Worm (Caenorhabditis elegans) whole organism, midembryonic: ENCODE results near the gene C54D10.9.

ENCODE experiments used
- flt-1 ChIP-seq: fragments of 200-800 bp; sonication (Bioruptor generic); IDR thresholded peaks from 2 replicates; pipeline ENCODE4 v1.3.6; 2022; ENCODE audit warnings: missing genetic modification characterization, missing compliant biosample characterization
- klf-2 ChIP-seq: fragments of 200-800 bp; sonication (Bioruptor generic); conservative IDR thresholded peaks from 2 replicates; pipeline ENCODE4 v1.3.6; 2022; ENCODE audit warnings: missing genetic modification reagents, missing genetic modification characterization, missing compliant biosample characterization

DNA sequence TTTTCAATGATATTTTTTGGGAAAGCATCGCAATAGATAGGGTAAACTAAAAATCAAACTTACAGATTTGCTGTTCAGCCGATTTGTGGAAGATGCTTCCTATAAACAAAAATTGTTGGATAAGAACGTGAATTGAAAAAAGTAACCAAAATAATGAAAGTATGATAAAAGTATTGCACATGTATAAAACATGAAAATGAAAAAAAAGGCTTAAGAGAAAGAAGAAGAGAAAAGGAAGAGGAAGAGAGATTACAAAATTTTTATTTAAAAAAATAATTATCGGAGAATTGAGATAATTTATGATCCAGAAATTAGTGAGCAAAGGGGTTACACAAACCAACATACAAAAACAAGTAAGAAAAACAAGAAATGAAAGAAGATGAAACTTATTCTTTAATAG, 5.5 kb upstream of the C54D10.9 start, which contains the start of gene pals-37:
- TF ChIP-seq flt-1 (GFP tag; lab: Robert Waterston, UW): no peak
- TF ChIP-seq klf-2 (GFP tag; lab: Robert Waterston, UW): no peak
